Worm (Caenorhabditis elegans) whole organism, mixed stage, embryonic: ENCODE data around the gene F36A4.5.

Experiments
- M03D4.4 ChIP-seq: sonication (generic microtip); optimal IDR thresholded peaks from 2 replicates; lab custom pipeline; 2017; ENCODE audit warnings: mild to moderate bottlenecking, missing genetic modification characterization, missing compliant biosample characterization
- bed-3 ChIP-seq: fragments of 200-800 bp; sonication (Bioruptor generic); optimal IDR thresholded peaks from 3 replicates; lab custom pipeline; 2018; ENCODE audit warnings: mild to moderate bottlenecking, missing genetic modification characterization, moderate library complexity, missing compliant biosample characterization
- blmp-1 ChIP-seq: fragments of 150-350 bp; optimal IDR thresholded peaks from 2 replicates; lab custom pipeline; 2014; ENCODE audit warnings: missing biosample characterization, missing genetic modification characterization
- ceh-43 ChIP-seq: fragments of 200-800 bp; sonication (Bioruptor generic); optimal IDR thresholded peaks from 2 replicates; lab custom pipeline; 2018; ENCODE audit warnings: mild to moderate bottlenecking, missing genetic modification characterization, moderate library complexity, missing compliant biosample characterization
- ceh-83 ChIP-seq: fragments of 200-800 bp; sonication (Bioruptor generic); optimal IDR thresholded peaks from 2 replicates; lab custom pipeline; 2018; ENCODE audit warnings: mild to moderate bottlenecking, missing genetic modification characterization, missing compliant biosample characterization
- ces-1 ChIP-seq: fragments of 150-350 bp; optimal IDR thresholded peaks from 2 replicates; lab custom pipeline; 2014; ENCODE audit warnings: missing biosample characterization, missing genetic modification reagents, missing genetic modification characterization
- cnd-1 ChIP-seq: fragments of 200-800 bp; sonication (Bioruptor generic); optimal IDR thresholded peaks from 2 replicates; lab custom pipeline; 2018; ENCODE audit warnings: mild to moderate bottlenecking, missing genetic modification characterization, missing compliant biosample characterization
- drap-1 ChIP-seq: fragments of 200-800 bp; sonication (Bioruptor generic); optimal IDR thresholded peaks from 3 replicates; lab custom pipeline; 2018; ENCODE audit warnings: mild to moderate bottlenecking, missing genetic modification characterization, missing compliant biosample characterization
- elt-1 ChIP-seq: sonication (generic microtip); optimal IDR thresholded peaks from 2 replicates; lab custom pipeline; 2017; ENCODE audit warnings: missing genetic modification characterization, mild to moderate bottlenecking, missing compliant biosample characterization, antibody characterized with exemption, moderate library complexity, borderline replicate concordance; ENCODE audit not compliant: insufficient read depth
- elt-3 ChIP-seq: fragments of 150-350 bp; optimal IDR thresholded peaks from 2 replicates; lab custom pipeline; 2014; ENCODE audit warnings: missing biosample characterization, missing genetic modification characterization
- flh-1 ChIP-seq: fragments of 200-800 bp; sonication (Bioruptor generic); optimal IDR thresholded peaks from 2 replicates; lab custom pipeline; 2018; ENCODE audit warnings: mild to moderate bottlenecking, missing genetic modification characterization, moderate library complexity, missing compliant biosample characterization
- ham-2 ChIP-seq: fragments of 200-800 bp; sonication (Bioruptor generic); optimal IDR thresholded peaks from 2 replicates; lab custom pipeline; 2018; ENCODE audit warnings: mild to moderate bottlenecking, missing genetic modification characterization, missing compliant biosample characterization
- hlh-1 ChIP-seq: fragments of 150-350 bp; optimal IDR thresholded peaks from 2 replicates; lab custom pipeline; 2014; ENCODE audit warnings: missing biosample characterization, missing genetic modification reagents, missing genetic modification characterization
- lin-32 ChIP-seq: fragments of 200-800 bp; sonication (Bioruptor generic); optimal IDR thresholded peaks from 2 replicates; lab custom pipeline; 2018; ENCODE audit warnings: mild to moderate bottlenecking, missing genetic modification characterization, missing compliant biosample characterization
- lsy-2 ChIP-seq: fragments of 150-350 bp; optimal IDR thresholded peaks from 2 replicates; lab custom pipeline; 2014; ENCODE audit warnings: missing biosample characterization, missing genetic modification characterization
- mep-1 ChIP-seq: fragments of 150-350 bp; optimal IDR thresholded peaks from 2 replicates; lab custom pipeline; 2017; ENCODE audit warnings: missing biosample characterization, missing genetic modification reagents, missing genetic modification characterization, inconsistent platforms
- mls-2 ChIP-seq: sonication (generic microtip); optimal IDR thresholded peaks from 2 replicates; lab custom pipeline; 2016; ENCODE audit warnings: mild to moderate bottlenecking, missing genetic modification characterization, moderate library complexity, missing compliant biosample characterization
- nhr-12 ChIP-seq: fragments of 150-350 bp; optimal IDR thresholded peaks from 2 replicates; lab custom pipeline; 2014; ENCODE audit warnings: missing biosample characterization, missing genetic modification characterization
- nhr-237 ChIP-seq: fragments of 150-350 bp; optimal IDR thresholded peaks from 2 replicates; lab custom pipeline; 2014; ENCODE audit warnings: missing biosample characterization, missing genetic modification characterization
- nhr-28 ChIP-seq: fragments of 150-350 bp; optimal IDR thresholded peaks from 2 replicates; lab custom pipeline; 2014; ENCODE audit warnings: missing biosample characterization, missing genetic modification characterization
- nhr-76 ChIP-seq: sonication (generic microtip); optimal IDR thresholded peaks from 2 replicates; lab custom pipeline; 2017; ENCODE audit warnings: missing biosample characterization, missing genetic modification characterization
- pha-4 ChIP-seq: fragments of 150-350 bp; optimal IDR thresholded peaks from 2 replicates; lab custom pipeline; 2018; ENCODE audit warnings: missing biosample characterization, missing genetic modification reagents, missing genetic modification characterization
- sem-2 ChIP-seq: fragments of 200-800 bp; sonication (Bioruptor generic); optimal IDR thresholded peaks from 2 replicates; lab custom pipeline; 2018; ENCODE audit warnings: mild to moderate bottlenecking, missing genetic modification characterization, missing compliant biosample characterization
- snpc-4 ChIP-seq: fragments of 150-350 bp; optimal IDR thresholded peaks from 2 replicates; lab custom pipeline; 2014; ENCODE audit warnings: missing biosample characterization, missing genetic modification characterization
- sptf-1 ChIP-seq: sonication (generic microtip); optimal IDR thresholded peaks from 2 replicates; lab custom pipeline; 2017; ENCODE audit warnings: mild to moderate bottlenecking, missing genetic modification characterization, moderate library complexity, missing compliant biosample characterization
- tbx-8 ChIP-seq: fragments of 200-800 bp; sonication (Bioruptor generic); optimal IDR thresholded peaks from 2 replicates; lab custom pipeline; 2018; ENCODE audit warnings: mild to moderate bottlenecking, missing genetic modification characterization, moderate library complexity, missing compliant biosample characterization
- unc-39 ChIP-seq: fragments of 150-350 bp; optimal IDR thresholded peaks from 2 replicates; lab custom pipeline; 2014; ENCODE audit warnings: missing biosample characterization, missing genetic modification characterization
- unc-62 ChIP-seq: fragments of 150-350 bp; optimal IDR thresholded peaks from 2 replicates; lab custom pipeline; 2014; ENCODE audit warnings: missing biosample characterization, missing genetic modification reagents, missing genetic modification characterization
- zip-8 ChIP-seq: fragments of 150-350 bp; optimal IDR thresholded peaks from 2 replicates; lab custom pipeline; 2014; ENCODE audit warnings: missing biosample characterization, missing genetic modification characterization
- ztf-11 ChIP-seq: fragments of 150-350 bp; optimal IDR thresholded peaks from 2 replicates; lab custom pipeline; 2014; ENCODE audit warnings: missing biosample characterization, missing genetic modification characterization

Gene F36A4.5

DNA sequence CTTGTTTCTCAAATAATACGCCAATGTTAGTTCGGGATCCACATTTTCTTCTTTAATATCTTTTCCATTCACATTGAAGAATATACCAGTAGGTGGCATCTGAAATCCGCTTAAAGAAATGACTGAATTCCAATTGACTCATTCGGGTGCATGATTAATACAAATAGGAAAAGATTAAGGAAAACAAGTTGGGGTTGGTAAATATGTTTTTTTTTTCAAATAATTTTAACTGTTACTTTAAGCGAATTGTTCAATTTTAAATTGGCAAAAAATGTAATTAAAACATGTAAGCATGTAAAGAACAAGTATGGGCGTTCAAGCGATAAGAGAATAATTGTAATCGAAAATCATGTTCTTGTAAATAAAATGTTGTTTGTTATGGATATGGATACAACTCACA is 18.7 kb downstream of the F36A4.5 start, which contains the start of gene F15E6.6:
Gene F15E6.6 (minus strand): TSS at position 101 of the 400 bp plus-strand sequence.
- no peak for TF ChIP-seq M03D4.4 (tag; lab: Kevin White, UChicago)
- TF ChIP-seq blmp-1 (tag; lab: Kevin White, UChicago), result no peak
- no peak for TF ChIP-seq cnd-1
- no peak for TF ChIP-seq mep-1
- no peak for TF ChIP-seq unc-39 (tag; lab: Kevin White, UChicago)
- TF ChIP-seq unc-62 (GFP tag; lab: Kevin White, UChicago), result no peak
- TF ChIP-seq sem-2 (GFP tag; lab: Kevin White, UChicago), result no peak
- no peak for TF ChIP-seq sptf-1 (tag; lab: Kevin White, UChicago)
- TF ChIP-seq nhr-12, result no peak
- TF ChIP-seq tbx-8, result no peak
- TF ChIP-seq, all 35 proteins: peak for 0

DNA sequence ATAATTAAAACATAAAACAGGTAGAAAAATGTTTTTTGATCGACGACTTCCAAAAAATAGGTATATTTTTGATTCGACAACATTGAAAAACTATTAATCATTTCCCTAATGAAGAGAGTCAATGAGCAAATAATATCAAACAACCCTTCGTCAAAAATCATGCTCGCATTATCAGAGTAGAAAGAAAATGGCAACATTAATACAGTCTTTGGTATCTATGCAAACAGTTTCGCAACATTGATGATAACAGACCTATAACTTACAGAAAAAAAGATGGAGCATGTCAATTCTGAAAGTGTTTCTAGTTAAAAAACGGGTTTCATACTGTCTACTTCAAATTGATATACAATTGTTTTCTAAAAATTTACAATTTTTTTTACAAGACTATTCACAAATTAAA is 19.7 kb downstream of the F36A4.5 start:
- TF ChIP-seq hlh-1 (tag; lab: Kevin White, UChicago) (no peak), bed-3 (GFP tag; lab: Kevin White, UChicago) (no peak), unc-62 (GFP tag; lab: Kevin White, UChicago) (no peak), ham-2 (GFP tag; lab: Kevin White, UChicago) (no peak), snpc-4 (tag; lab: Kevin White, UChicago) (no peak), zip-8 (no peak), ceh-43 (GFP tag; lab: Kevin White, UChicago) (no peak), ces-1 (no peak), lin-32 (no peak), flh-1 (GFP tag; lab: Kevin White, UChicago) (no peak), nhr-28 (tag; lab: Kevin White, UChicago) (no peak), nhr-76 (tag; lab: Kevin White, UChicago) (no peak), ceh-83 (GFP tag; lab: Kevin White, UChicago) (no peak), elt-3 (no peak), ztf-11 (tag; lab: Kevin White, UChicago) (no peak), tbx-8 (no peak)

DNA sequence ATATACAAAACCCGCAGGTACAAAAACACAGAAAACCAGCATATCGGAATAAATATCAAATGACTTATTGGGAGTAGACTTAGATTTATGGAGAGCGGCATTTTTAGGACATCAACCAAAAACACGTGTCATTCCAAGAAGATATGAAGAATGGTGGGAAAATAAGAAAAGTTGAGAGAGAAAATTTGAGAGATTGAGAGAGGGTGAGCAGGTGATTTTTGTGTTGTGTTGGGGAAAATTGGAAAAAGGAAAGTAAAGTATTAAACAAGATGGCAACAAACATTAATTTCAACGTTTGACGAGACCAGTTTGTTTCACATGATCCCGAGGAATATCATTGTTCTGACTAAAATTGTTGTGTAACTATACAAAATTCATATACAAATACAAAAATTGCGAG is 23.0 kb downstream of the F36A4.5 start, which contains the start of gene srv-4:
Gene srv-4 (minus strand): TSS at position 101 of the 400 bp plus-strand sequence.
- TF ChIP-seq M03D4.4 (tag; lab: Kevin White, UChicago), result no peak
- TF ChIP-seq sem-2 (GFP tag; lab: Kevin White, UChicago), result no peak
- TF ChIP-seq flh-1 (GFP tag; lab: Kevin White, UChicago), result no peak
- no peak for TF ChIP-seq mep-1
- no peak for TF ChIP-seq lsy-2 (tag; lab: Kevin White, UChicago)
- no peak for TF ChIP-seq elt-3
- no peak for TF ChIP-seq ztf-11 (tag; lab: Kevin White, UChicago)
- no peak for TF ChIP-seq bed-3 (GFP tag; lab: Kevin White, UChicago)
- TF ChIP-seq snpc-4 (tag; lab: Kevin White, UChicago), result no peak
- TF ChIP-seq drap-1, result no peak
- no peak for TF ChIP-seq elt-1
- no peak for TF ChIP-seq mls-2 (tag; lab: Kevin White, UChicago)
- TF ChIP-seq nhr-76 (tag; lab: Kevin White, UChicago), result no peak
- TF ChIP-seq, all 35 proteins: peak for 0

DNA sequence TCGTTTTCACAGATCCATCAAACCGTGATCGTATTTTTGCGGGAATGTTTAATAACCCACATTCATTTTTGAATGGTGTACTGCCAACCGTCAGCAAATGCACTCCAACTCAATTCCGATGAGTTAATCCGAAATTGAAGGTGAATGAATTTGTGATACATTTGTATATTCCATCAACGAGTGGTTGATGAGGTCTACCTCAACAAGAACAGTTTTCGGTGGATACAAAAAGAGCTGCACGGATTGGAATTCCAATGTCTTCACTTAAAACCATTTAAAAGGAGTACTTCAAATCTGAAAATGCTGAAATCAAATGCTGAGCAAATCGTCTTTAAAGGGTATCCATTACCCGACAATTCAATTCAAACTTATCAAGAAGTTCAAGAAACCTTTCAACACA is 23.9 kb downstream of the F36A4.5 start, which contains the start of gene F15E6.5:
Gene F15E6.5 (plus strand): TSS at position 301 of the 400 bp plus-strand sequence.
- TF ChIP-seq lin-32 (no peak), flh-1 (GFP tag; lab: Kevin White, UChicago) (no peak), pha-4 (tag; lab: Kevin White, UChicago) (no peak), sem-2 (GFP tag; lab: Kevin White, UChicago) (no peak), nhr-237 (tag; lab: Kevin White, UChicago) (no peak), sptf-1 (tag; lab: Kevin White, UChicago) (no peak), lsy-2 (tag; lab: Kevin White, UChicago) (no peak), drap-1 (no peak)

DNA sequence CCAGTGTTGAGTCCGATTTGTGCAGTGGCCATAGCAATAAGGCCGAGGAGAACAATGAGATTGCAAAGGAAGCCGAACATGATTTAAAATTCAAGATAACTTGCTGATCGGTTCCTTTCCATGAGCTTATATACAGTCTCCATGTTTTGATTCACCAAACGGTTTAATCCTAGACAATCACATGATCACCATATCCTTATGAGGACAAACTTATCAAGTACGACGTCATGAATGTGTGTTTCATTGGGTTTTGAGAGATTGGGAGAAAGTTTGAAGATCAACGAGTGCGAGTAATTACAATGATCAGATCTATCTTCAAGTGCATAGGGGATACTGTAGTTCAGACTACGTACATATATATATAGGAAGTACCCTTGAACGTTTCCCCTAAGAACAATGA is 25.1 kb downstream of the F36A4.5 start, which contains the start of gene dct-7:
Gene dct-7 (minus strand): TSS at position 101 of the 400 bp plus-strand sequence.
- TF ChIP-seq hlh-1 (tag; lab: Kevin White, UChicago) (no peak), elt-3 (no peak), nhr-12 (no peak), pha-4 (tag; lab: Kevin White, UChicago) (no peak)
